Worm (Caenorhabditis elegans): ENCODE measurements around the gene mtl-2.
A peak's percentile ranks its signal among the peaks of the same experiment; 100 is the strongest.

The mtl-2 gene

DNA sequence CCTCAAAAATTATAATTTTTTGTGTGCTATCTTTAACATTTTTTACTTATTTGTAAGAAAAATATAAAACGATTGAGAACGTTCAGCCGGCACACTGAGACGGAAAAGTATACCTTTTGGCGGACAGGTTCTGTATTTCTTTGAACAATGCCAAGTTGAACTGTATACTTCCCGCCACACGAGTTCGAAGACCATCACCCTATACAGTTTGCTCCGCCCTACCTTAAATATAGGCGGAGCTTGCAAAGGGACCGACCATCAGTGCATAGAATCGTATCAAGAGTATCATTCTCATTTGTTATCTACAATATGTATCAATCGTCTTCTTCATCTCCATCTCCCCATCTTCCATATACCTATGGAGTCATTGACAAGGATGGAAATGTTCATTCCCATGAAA lies 33.6 kb downstream of the mtl-2 start, which contains the start of gene end-1:
end-1 (plus strand) TSS at position 301 of the 400 bp plus-strand sequence.
- no peak for TF ChIP-seq T26A8.4 (GFP tag; IDR thresholded peaks at IDR 0.05)
- no peak for TF ChIP-seq dmd-9 (GFP tag; IDR thresholded peaks at IDR 0.05)
- no peak for TF ChIP-seq duxl-1 (tag; optimal IDR thresholded peaks at IDR 0.05; ENCODE audit: poor library complexity)
- TF ChIP-seq F10B5.3 (tag; optimal IDR thresholded peaks at IDR 0.05), result no peak
- TF ChIP-seq pqm-1 (tag; optimal IDR thresholded peaks at IDR 0.05), result no peak
- TF ChIP-seq lir-3 (tag; optimal IDR thresholded peaks at IDR 0.05), result no peak
- TF ChIP-seq ztf-7 (tag; optimal IDR thresholded peaks at IDR 0.05), result no peak
- TF ChIP-seq nhr-41 (GFP tag; IDR thresholded peaks at IDR 0.05), result no peak
- no peak for TF ChIP-seq ztf-11 (tag; optimal IDR thresholded peaks at IDR 0.05)
- TF ChIP-seq fos-1 (tag; optimal IDR thresholded peaks at IDR 0.05), result no peak
- no peak for TF ChIP-seq nhr-77 (tag; optimal IDR thresholded peaks at IDR 0.05)
- no peak for TF ChIP-seq nhr-10 (tag; optimal IDR thresholded peaks at IDR 0.05)

ce11 chrV:13981677-13982076 lies 36.8 kb downstream of the mtl-2 start:
- no peak for TF ChIP-seq pqm-1 (tag; optimal IDR thresholded peaks at IDR 0.05)
- TF ChIP-seq aha-1 (tag), result peak; percentile 91

DNA sequence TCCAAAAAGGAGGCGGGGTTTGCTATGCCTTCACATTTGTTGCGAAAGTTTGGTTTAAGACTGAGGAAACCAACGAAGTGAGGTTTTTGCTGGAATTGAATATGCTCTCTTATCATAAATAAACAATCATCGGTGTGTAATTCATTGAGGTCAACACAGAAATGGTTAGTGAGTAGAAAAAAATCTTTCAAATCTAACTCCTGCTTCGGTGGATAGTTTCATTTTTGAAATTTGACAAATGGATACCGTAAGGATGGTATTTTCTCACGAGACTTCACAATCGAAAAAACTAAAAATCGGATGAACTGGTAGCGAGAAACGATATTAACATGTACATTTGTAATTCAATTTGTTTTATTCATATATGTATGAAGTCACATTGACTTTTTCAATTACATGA lies 37.7 kb downstream of the mtl-2 start, which contains the start of gene eol-1:
eol-1 (minus strand) TSS at position 101 of the 400 bp plus-strand sequence.
- TF ChIP-seq spr-1 (tag; optimal IDR thresholded peaks at IDR 0.05) (no peak), nhr-42 (GFP tag; IDR thresholded peaks at IDR 0.05) (no peak), attf-4 (tag; optimal IDR thresholded peaks at IDR 0.05) (no peak), D1046.2 (GFP tag; IDR thresholded peaks at IDR 0.05) (no peak), zag-1 (tag; optimal IDR thresholded peaks at IDR 0.05) (no peak), ZK546.5 (tag; optimal IDR thresholded peaks at IDR 0.05) (no peak), dmd-8 (GFP tag; IDR thresholded peaks at IDR 0.05) (no peak), ctbp-1 (GFP tag; IDR thresholded peaks at IDR 0.05) (no peak), hif-1 (tag; optimal IDR thresholded peaks at IDR 0.05) (no peak), vab-7 (GFP tag; IDR thresholded peaks at IDR 0.05) (no peak), mxl-3 (GFP tag; optimal IDR thresholded peaks at IDR 0.05) (no peak)
